Worm (Caenorhabditis elegans): Measurements from ENCODE around the gene F07D3.3.

The F07D3.3 gene

ce11 chrV:9489411-9489810 is 26.9 kb upstream of the F07D3.3 start, which contains the start of gene K06A4.10 (continued):
- TF ChIP-seq Y53G8AR.9 (GFP tag; conservative IDR thresholded peaks at IDR 0.05): 0 out of 2 replicates have a peak, but pooled peaks have one; percentile 44
- TF ChIP-seq rec-8 (tag; optimal IDR thresholded peaks at IDR 0.05): no peak
- peak; percentile 20 for TF ChIP-seq ets-4 (GFP tag; optimal IDR thresholded peaks at IDR 0.05)
- TF ChIP-seq snpc-1.1 (tag; optimal IDR thresholded peaks at IDR 0.05; ENCODE audit: insufficient read depth): no peak
- TF ChIP-seq F23B12.7 (tag; optimal IDR thresholded peaks at IDR 0.05; ENCODE audit: insufficient read depth): no peak
- TF ChIP-seq D2030.7 (GFP tag; IDR thresholded peaks at IDR 0.05): no peak
- TF ChIP-seq bed-2 (GFP tag; IDR thresholded peaks at IDR 0.05): no peak
- TF ChIP-seq F39B2.1 (GFP tag; IDR thresholded peaks at IDR 0.05): no peak
- TF ChIP-seq let-607 (tag; optimal IDR thresholded peaks at IDR 0.05): no peak
- no peak for TF ChIP-seq C17E4.6 (GFP tag; IDR thresholded peaks at IDR 0.05)
- TF ChIP-seq B0035.1 (tag; optimal IDR thresholded peaks at IDR 0.05): no peak
- peak; percentile 9 for TF ChIP-seq ztf-22 (GFP tag; optimal IDR thresholded peaks at IDR 0.05)
- no peak for TF ChIP-seq lag-1 (GFP tag; IDR thresholded peaks at IDR 0.05)
- no peak for TF ChIP-seq ztf-26 (tag; optimal IDR thresholded peaks at IDR 0.05)
- TF ChIP-seq F37B4.10 (GFP tag; IDR thresholded peaks at IDR 0.05): no peak
- no peak for TF ChIP-seq hrde-1 (tag; optimal IDR thresholded peaks at IDR 0.05; ENCODE audit: borderline replicate concordance)
- no peak for TF ChIP-seq ceh-91 (GFP tag; IDR thresholded peaks at IDR 0.05)
- TF ChIP-seq K12H6.12 (tag; optimal IDR thresholded peaks at IDR 0.05): no peak
- TF ChIP-seq Y79H2A.3 (GFP tag; conservative IDR thresholded peaks at IDR 0.05): no peak
- TF ChIP-seq aptf-2 (GFP tag; conservative IDR thresholded peaks at IDR 0.05): no peak
- no peak for TF ChIP-seq F10E7.11 (tag; optimal IDR thresholded peaks at IDR 0.05)

DNA sequence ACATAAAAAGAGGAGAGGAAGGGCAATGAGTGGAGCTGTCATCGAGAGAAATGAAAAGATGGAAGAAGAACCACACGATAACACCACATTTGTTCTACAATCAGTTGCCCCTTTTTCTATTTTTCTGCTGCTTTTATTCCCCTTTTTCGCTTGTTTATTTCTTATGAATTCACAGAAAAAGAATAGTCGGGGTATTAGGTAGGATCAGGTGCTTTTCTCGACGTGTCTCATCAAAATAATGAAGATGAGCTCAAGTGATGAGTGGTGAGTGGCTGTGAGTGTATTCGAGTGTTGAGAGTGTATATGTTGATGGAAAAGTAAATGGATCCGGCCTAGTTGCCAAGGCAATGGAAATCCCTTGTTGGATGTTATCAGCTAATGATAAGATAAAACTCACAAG is 23.0 kb upstream of the F07D3.3 start:
- TF ChIP-seq C06A6.2 (GFP tag; conservative IDR thresholded peaks at IDR 0.05): no peak
- TF ChIP-seq attf-6 (GFP tag; IDR thresholded peaks at IDR 0.05): no peak
- TF ChIP-seq aptf-2 (GFP tag; conservative IDR thresholded peaks at IDR 0.05): no peak
- TF ChIP-seq lir-1 (GFP tag; conservative IDR thresholded peaks at IDR 0.05): no peak
- no peak for TF ChIP-seq F22D6.2 (tag; optimal IDR thresholded peaks at IDR 0.05)
- TF ChIP-seq ztf-22 (GFP tag; optimal IDR thresholded peaks at IDR 0.05): no peak
- no peak for TF ChIP-seq efl-1 (GFP tag; optimal IDR thresholded peaks at IDR 0.05)
- TF ChIP-seq cebp-1 (GFP tag; IDR thresholded peaks at IDR 0.05): no peak
- TF ChIP-seq cebp-1 (tag; optimal IDR thresholded peaks at IDR 0.05): no peak
- TF ChIP-seq F37B4.10 (GFP tag; IDR thresholded peaks at IDR 0.05): no peak
- TF ChIP-seq ZK185.1 (tag; optimal IDR thresholded peaks at IDR 0.05; ENCODE audit: poor library complexity, severe bottlenecking): no peak
- TF ChIP-seq nhr-90 (tag; optimal IDR thresholded peaks at IDR 0.05): no peak
- TF ChIP-seq ztf-6 (GFP tag; IDR thresholded peaks at IDR 0.05): no peak

ce11 chrV:9483738-9484256 is 21.3 kb upstream of the F07D3.3 start, which contains the start of gene K06A4.2:
TSS of gene K06A4.2 (plus strand) at chrV:9484206.
- TF ChIP-seq ztf-3 (GFP tag; optimal IDR thresholded peaks at IDR 0.05): no peak
- no peak for TF ChIP-seq nfyb-1 (GFP tag; IDR thresholded peaks at IDR 0.05)
- no peak for TF ChIP-seq athp-1 (tag; optimal IDR thresholded peaks at IDR 0.05)
- no peak for TF ChIP-seq T26A5.8 (tag; optimal IDR thresholded peaks at IDR 0.05)
- TF ChIP-seq lir-1 (GFP tag; conservative IDR thresholded peaks at IDR 0.05): no peak
- TF ChIP-seq nhr-120 (GFP tag; IDR thresholded peaks at IDR 0.05): no peak

All from whole organism, young adult.